Worm (Caenorhabditis elegans) whole organism, L2 larva: ENCODE results near the gene R04B3.2.

ENCODE experiments used
- F13H6.1 ChIP-seq: sonication (generic microtip); optimal IDR thresholded peaks from 2 replicates; lab custom pipeline; 2016; ENCODE audit warnings: missing genetic modification characterization, missing compliant biosample characterization
- ZK546.5 ChIP-seq: sonication (generic microtip); optimal IDR thresholded peaks from 2 replicates; lab custom pipeline; 2017; ENCODE audit warnings: missing biosample characterization, missing genetic modification characterization
- ama-1 ChIP-seq: fragments of 150-350 bp; optimal IDR thresholded peaks from 2 replicates; lab custom pipeline; 2018; ENCODE audit warnings: inconsistent platforms
- ceh-82 ChIP-seq: fragments of 150-350 bp; optimal IDR thresholded peaks from 2 replicates; lab custom pipeline; 2014; ENCODE audit warnings: missing biosample characterization, missing genetic modification characterization
- elt-1 ChIP-seq: fragments of 150-350 bp; optimal IDR thresholded peaks from 2 replicates; lab custom pipeline; 2014; ENCODE audit warnings: missing biosample characterization, missing genetic modification characterization
- mdl-1 ChIP-seq, 2 experiments: fragments of 150-350 bp in 1 of 2; sonication (generic microtip) in 1 of 2; optimal IDR thresholded peaks; 2 replicates each; lab custom pipeline; 2017; ENCODE audit warnings: missing biosample characterization in 2 of 2, missing genetic modification characterization in 2 of 2
- nhr-237 ChIP-seq: fragments of 150-350 bp; optimal IDR thresholded peaks from 2 replicates; lab custom pipeline; 2014; ENCODE audit warnings: missing biosample characterization, missing genetic modification characterization
- sma-9 ChIP-seq, 2 experiments: fragments of 150-350 bp in 1 of 2; sonication (generic microtip) in 1 of 2; optimal IDR thresholded peaks; 2 replicates each; lab custom pipeline; 2014 to 2016; ENCODE audit warnings: missing genetic modification characterization in 2 of 2, mild to moderate bottlenecking in 1 of 2, missing biosample characterization in 1 of 2, missing compliant biosample characterization in 1 of 2, missing genetic modification reagents in 1 of 2, moderate library complexity in 1 of 2

DNA sequence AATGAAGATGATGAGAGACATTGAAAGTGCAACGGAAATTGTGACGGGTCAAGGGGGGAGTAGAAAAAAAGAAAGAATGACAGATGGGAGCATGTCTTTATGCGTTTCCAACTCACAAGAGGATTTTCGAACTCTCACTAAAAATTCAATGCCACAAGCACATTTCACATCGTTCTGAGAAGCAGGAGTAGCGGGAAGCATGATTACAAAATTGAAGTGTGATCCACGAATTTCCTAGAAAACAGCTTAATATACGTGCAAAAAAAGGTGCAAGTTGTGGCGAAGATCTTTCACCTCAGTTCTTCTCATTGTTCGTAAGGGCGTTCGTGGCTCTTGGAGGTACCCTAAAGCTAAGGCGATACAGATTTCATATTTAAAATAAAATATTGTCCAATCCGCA lies 33.2 kb upstream of the R04B3.2 start:
- no peak for TF ChIP-seq sma-9 (GFP tag; optimal IDR thresholded peaks at IDR 0.05; lab: Kevin White, UChicago)
- no peak for TF ChIP-seq sma-9 (tag; optimal IDR thresholded peaks at IDR 0.05; lab: Kevin White, UChicago)
- TF ChIP-seq F13H6.1 (tag; lab: Kevin White, UChicago) = no peak
- TF ChIP-seq elt-1 = no peak
- TF ChIP-seq ceh-82 = no peak
- no peak for TF ChIP-seq mdl-1 (tag; optimal IDR thresholded peaks at IDR 0.05; lab: Kevin White, UChicago)
- no peak for TF ChIP-seq nhr-237 (tag; lab: Kevin White, UChicago)
- no peak for TF ChIP-seq ZK546.5 (tag; lab: Kevin White, UChicago)
- TF ChIP-seq ama-1 (lab: Kevin White, UChicago) = no peak
